Worm (Caenorhabditis elegans) whole organism, L3 larva: ENCODE measurements around the gene T24H10.1.

ENCODE experiments used
- fkh-10 ChIP-seq: sonication (generic microtip); optimal IDR thresholded peaks from 2 replicates; lab custom pipeline; 2017; ENCODE audit warnings: missing biosample characterization, missing genetic modification reagents, missing genetic modification characterization
- pqm-1 ChIP-seq: fragments of 150-350 bp; optimal IDR thresholded peaks from 2 replicates; lab custom pipeline; 2017; ENCODE audit warnings: missing biosample characterization, missing genetic modification characterization, inconsistent platforms
- sea-2 ChIP-seq: fragments of 150-350 bp; sonication (generic microtip); optimal IDR thresholded peaks from 4 replicates; lab custom pipeline; 2014; ENCODE audit warnings: missing biosample characterization, missing genetic modification reagents, missing genetic modification characterization

ce11 chrII:9114972-9115371 is 15.8 kb downstream of the T24H10.1 start:
- no peak for TF ChIP-seq fkh-10
- TF ChIP-seq sea-2 (GFP tag; lab: Kevin White, UChicago), result no peak
- no peak for TF ChIP-seq pqm-1 (tag; lab: Kevin White, UChicago)
